Worm (Caenorhabditis elegans) whole organism, young adult: ENCODE measurements around the gene cox-11.

Source experiments
- B0019.2 ChIP-seq: fragments of 200-800 bp; sonication (Bioruptor generic); conservative IDR thresholded peaks from 2 replicates; pipeline ENCODE4 v1.3.6; 2022; ENCODE audit warnings: missing genetic modification reagents, missing genetic modification characterization, missing compliant biosample characterization
- B0035.1 ChIP-seq: sonication (generic microtip); optimal IDR thresholded peaks from 2 replicates; lab custom pipeline; 2016; ENCODE audit warnings: missing genetic modification characterization, mild to moderate bottlenecking, missing compliant biosample characterization, missing genotype, missing genetic modification reagents
- B0261.1 ChIP-seq: sonication (generic microtip); optimal IDR thresholded peaks from 2 replicates; lab custom pipeline; 2016; ENCODE audit warnings: mild to moderate bottlenecking, missing genetic modification characterization, moderate library complexity, missing compliant biosample characterization
- B0336.3 ChIP-seq: fragments of 200-800 bp; sonication (Bioruptor generic); IDR thresholded peaks from 2 replicates; pipeline ENCODE4 v1.3.6; 2022; ENCODE audit warnings: missing genetic modification characterization, missing compliant biosample characterization
- F10E7.11 ChIP-seq: sonication (generic microtip); optimal IDR thresholded peaks from 2 replicates; lab custom pipeline; 2017; ENCODE audit warnings: mild to moderate bottlenecking, missing genetic modification characterization, moderate library complexity, missing compliant biosample characterization
- F22D6.2 ChIP-seq: sonication (generic microtip); optimal IDR thresholded peaks from 2 replicates; lab custom pipeline; 2016; ENCODE audit warnings: mild to moderate bottlenecking, missing genetic modification characterization, missing compliant biosample characterization
- F23B12.7 ChIP-seq: sonication (generic microtip); optimal IDR thresholded peaks from 2 replicates; lab custom pipeline; 2017; ENCODE audit warnings: missing genetic modification characterization, mild to moderate bottlenecking, missing compliant biosample characterization, antibody characterized with exemption, moderate library complexity; ENCODE audit not compliant: insufficient read depth
- F52B5.7 ChIP-seq: sonication (generic microtip); optimal IDR thresholded peaks from 2 replicates; lab custom pipeline; 2016; ENCODE audit warnings: mild to moderate bottlenecking, missing genetic modification characterization, missing compliant biosample characterization
- Y53G8AR.9 ChIP-seq: fragments of 200-800 bp; sonication (Bioruptor generic); conservative IDR thresholded peaks from 2 replicates; pipeline ENCODE4 v1.3.6; 2022; ENCODE audit warnings: missing genetic modification reagents, missing genetic modification characterization, missing compliant biosample characterization
- aptf-2 ChIP-seq: fragments of 200-800 bp; sonication (Bioruptor generic); conservative IDR thresholded peaks from 2 replicates; pipeline ENCODE4 v1.3.6; 2022; ENCODE audit warnings: missing genetic modification reagents, missing genetic modification characterization, missing compliant biosample characterization
- aptf-3 ChIP-seq: fragments of 200-800 bp; sonication (Bioruptor generic); IDR thresholded peaks from 2 replicates; pipeline ENCODE4 v1.3.6; 2022; ENCODE audit warnings: missing genetic modification characterization, missing compliant biosample characterization
- attf-3 ChIP-seq: fragments of 200-800 bp; sonication (Bioruptor generic); conservative IDR thresholded peaks from 2 replicates; pipeline ENCODE4 v1.3.6; 2022; ENCODE audit warnings: missing genetic modification reagents, missing genetic modification characterization, missing compliant biosample characterization
- attf-6 ChIP-seq: fragments of 200-800 bp; sonication (Bioruptor generic); IDR thresholded peaks from 2 replicates; pipeline ENCODE4 v1.3.6; 2022; ENCODE audit warnings: missing genetic modification reagents, missing genetic modification characterization, missing compliant biosample characterization
- ccch-3 ChIP-seq: fragments of 200-800 bp; sonication (Bioruptor generic); optimal IDR thresholded peaks from 2 replicates; lab custom pipeline; 2018; ENCODE audit warnings: mild to moderate bottlenecking, missing genetic modification characterization, missing compliant biosample characterization
- efl-1 ChIP-seq: fragments of 150-350 bp; optimal IDR thresholded peaks from 2 replicates; lab custom pipeline; 2014; ENCODE audit warnings: missing biosample characterization, missing genetic modification reagents, missing genetic modification characterization
- egl-18 ChIP-seq: fragments of 200-800 bp; sonication (Bioruptor generic); IDR thresholded peaks from 2 replicates; pipeline ENCODE4 v1.3.6; 2022; ENCODE audit warnings: missing genetic modification reagents, missing genetic modification characterization, missing compliant biosample characterization
- egl-44 ChIP-seq: fragments of 200-800 bp; sonication (Bioruptor generic); IDR thresholded peaks from 2 replicates; pipeline ENCODE4 v1.3.6; 2022; ENCODE audit warnings: missing genetic modification reagents, missing genetic modification characterization, missing compliant biosample characterization
- fkh-3 ChIP-seq: sonication (generic microtip); optimal IDR thresholded peaks from 2 replicates; lab custom pipeline; 2016; ENCODE audit warnings: mild to moderate bottlenecking, missing genetic modification characterization, missing compliant biosample characterization
- hmg-1.2 ChIP-seq: fragments of 200-800 bp; sonication (Bioruptor generic); IDR thresholded peaks from 2 replicates; pipeline ENCODE4 v1.3.6; 2022; ENCODE audit warnings: missing genetic modification reagents, missing genetic modification characterization, missing compliant biosample characterization
- hsf-1 ChIP-seq: fragments of 200-800 bp; sonication (Bioruptor generic); IDR thresholded peaks from 2 replicates; pipeline ENCODE4 v1.3.6; 2022; ENCODE audit warnings: missing genetic modification reagents, missing genetic modification characterization, missing compliant biosample characterization
- let-526 ChIP-seq: fragments of 200-800 bp; sonication (Bioruptor generic); IDR thresholded peaks from 2 replicates; pipeline ENCODE4 v1.3.6; 2022; ENCODE audit warnings: missing genetic modification reagents, missing genetic modification characterization, missing compliant biosample characterization
- lin-35 ChIP-seq, 3 experiments: fragments of 150-350 bp in 2 of 3; sonication (generic microtip) in 1 of 3; optimal IDR thresholded peaks; 2 replicates each; lab custom pipeline; 2014 to 2018; ENCODE audit warnings: missing biosample characterization in 3 of 3, missing genetic modification characterization in 3 of 3, missing genetic modification reagents in 3 of 3
- lin-40 ChIP-seq: sonication (generic microtip); optimal IDR thresholded peaks from 2 replicates; lab custom pipeline; 2016; ENCODE audit warnings: missing genetic modification characterization, mild to moderate bottlenecking, missing compliant biosample characterization, missing genotype, missing genetic modification reagents
- lin-54 ChIP-seq: fragments of 200-800 bp; sonication (Bioruptor generic); optimal IDR thresholded peaks from 2 replicates; lab custom pipeline; 2018; ENCODE audit warnings: mild to moderate bottlenecking, missing genetic modification characterization, missing compliant biosample characterization
- lsy-27 ChIP-seq: sonication (generic microtip); optimal IDR thresholded peaks from 2 replicates; lab custom pipeline; 2017; ENCODE audit warnings: missing genetic modification characterization, mild to moderate bottlenecking, missing compliant biosample characterization, antibody characterized with exemption, missing genotype, borderline replicate concordance; ENCODE audit not compliant: insufficient read depth
- madf-10 ChIP-seq: sonication (generic microtip); optimal IDR thresholded peaks from 2 replicates; lab custom pipeline; 2016; ENCODE audit warnings: mild to moderate bottlenecking, missing genetic modification characterization, missing compliant biosample characterization
- madf-8 ChIP-seq: fragments of 200-800 bp; sonication (Bioruptor generic); conservative IDR thresholded peaks from 2 replicates; pipeline ENCODE4 v1.3.6; 2022; ENCODE audit warnings: missing genetic modification reagents, missing genetic modification characterization, missing compliant biosample characterization
- mcd-1 ChIP-seq: fragments of 200-800 bp; sonication (Bioruptor generic); IDR thresholded peaks from 2 replicates; pipeline ENCODE4 v1.3.6; 2022; ENCODE audit warnings: missing genetic modification reagents, missing genetic modification characterization, missing compliant biosample characterization
- mxl-1 ChIP-seq: sonication (generic microtip); optimal IDR thresholded peaks from 2 replicates; lab custom pipeline; 2016; ENCODE audit warnings: missing genetic modification characterization, missing compliant biosample characterization
- nhr-27 ChIP-seq: fragments of 200-800 bp; sonication (Bioruptor generic); optimal IDR thresholded peaks from 2 replicates; lab custom pipeline; 2018; ENCODE audit warnings: mild to moderate bottlenecking, missing genetic modification characterization, moderate library complexity, missing compliant biosample characterization
- rcor-1 ChIP-seq: fragments of 200-800 bp; sonication (Bioruptor generic); IDR thresholded peaks from 2 replicates; pipeline ENCODE4 v1.3.6; 2022; ENCODE audit warnings: missing genetic modification reagents, missing genetic modification characterization, missing compliant biosample characterization
- repo-1 ChIP-seq: sonication (generic microtip); optimal IDR thresholded peaks from 2 replicates; lab custom pipeline; 2017; ENCODE audit warnings: mild to moderate bottlenecking, missing genetic modification characterization, missing compliant biosample characterization
- rpc-1 ChIP-seq, 2 experiments: fragments of 150-350 bp in 1 of 2; sonication (generic microtip) in 1 of 2; optimal IDR thresholded peaks; 2 replicates each; lab custom pipeline; 2014 to 2018; ENCODE audit warnings: missing biosample characterization in 1 of 2, missing genetic modification characterization in 1 of 2, missing genetic modification reagents in 1 of 2, missing genotype in 1 of 2
- sdz-38 ChIP-seq: sonication (generic microtip); optimal IDR thresholded peaks from 2 replicates; lab custom pipeline; 2016; ENCODE audit warnings: missing genotype, missing genetic modification characterization, missing compliant biosample characterization
- sea-2 ChIP-seq: fragments of 200-800 bp; sonication (Bioruptor generic); IDR thresholded peaks from 2 replicates; pipeline ENCODE4 v1.3.6; 2022; ENCODE audit warnings: missing genetic modification characterization, missing compliant biosample characterization
- sptf-2 ChIP-seq: fragments of 200-800 bp; sonication (Bioruptor generic); optimal IDR thresholded peaks from 2 replicates; lab custom pipeline; 2018; ENCODE audit warnings: mild to moderate bottlenecking, missing genetic modification characterization, missing compliant biosample characterization
- unc-62 ChIP-seq: fragments of 150-350 bp; optimal IDR thresholded peaks from 2 replicates; lab custom pipeline; 2014; ENCODE audit warnings: missing biosample characterization, missing genetic modification reagents, missing genetic modification characterization
- zim-3 ChIP-seq: sonication (generic microtip); optimal IDR thresholded peaks from 2 replicates; lab custom pipeline; 2017; ENCODE audit warnings: mild to moderate bottlenecking, missing genetic modification characterization, moderate library complexity, missing compliant biosample characterization
- ztf-22 ChIP-seq: fragments of 200-800 bp; sonication (Bioruptor generic); optimal IDR thresholded peaks from 2 replicates; lab custom pipeline; 2018; ENCODE audit warnings: mild to moderate bottlenecking, missing genetic modification characterization, moderate library complexity, missing compliant biosample characterization
- ztf-25 ChIP-seq: fragments of 200-800 bp; sonication (Bioruptor generic); IDR thresholded peaks from 2 replicates; pipeline ENCODE4 v1.3.6; 2022; ENCODE audit warnings: missing genetic modification reagents, missing genetic modification characterization, missing compliant biosample characterization
- ztf-26 ChIP-seq: sonication (generic microtip); optimal IDR thresholded peaks from 2 replicates; lab custom pipeline; 2017; ENCODE audit warnings: missing genetic modification characterization, missing compliant biosample characterization

cox-11 gene

DNA sequence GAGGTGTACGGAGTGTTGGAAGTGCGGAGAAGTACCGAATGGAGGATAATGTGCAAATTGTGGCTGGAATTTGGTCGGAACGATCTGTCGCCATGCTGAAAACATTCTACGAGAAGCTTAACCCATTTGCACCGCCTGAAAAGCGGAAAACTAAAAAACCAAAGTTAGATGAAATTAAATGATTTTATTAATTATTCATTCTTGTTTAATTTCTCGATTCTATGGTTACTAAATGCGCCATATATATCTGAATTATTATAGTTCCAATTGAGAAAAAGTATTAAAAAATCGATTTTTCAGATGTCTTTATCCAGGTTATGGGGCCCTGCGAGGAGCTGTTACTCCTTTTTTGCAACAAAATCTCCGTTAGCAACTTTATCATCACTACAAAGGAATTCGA is at the start of gene cox-11:
cox-11 (plus strand) TSS at position 301 of the 400 bp plus-strand sequence.
- TF ChIP-seq mxl-1 (tag; lab: Kevin White, UChicago) (no peak), lin-40 (tag; lab: Kevin White, UChicago) (no peak), hsf-1 (GFP tag; lab: Robert Waterston, UW) (no peak)

DNA sequence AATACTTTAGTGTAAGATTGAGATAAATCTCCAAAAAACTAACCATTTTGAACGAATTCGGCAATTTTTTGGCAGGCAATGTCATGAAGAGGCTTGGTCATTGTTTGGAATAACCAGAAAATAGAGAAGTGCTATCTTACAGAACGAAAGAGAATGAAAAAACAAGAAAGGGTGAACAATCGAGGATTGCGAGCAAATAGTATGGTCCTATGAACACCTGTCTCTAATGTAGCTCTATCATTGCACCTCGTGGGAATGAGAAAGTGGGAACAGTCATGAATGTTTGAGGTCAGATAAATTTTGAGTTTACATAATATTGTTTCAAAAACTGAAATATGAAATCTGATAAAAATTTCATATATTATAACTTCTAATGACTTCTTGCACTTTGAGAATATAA is 46.8 kb upstream of the cox-11 start, which contains the start of gene C48D1.1:
C48D1.1 (minus strand) TSS at position 101 of the 400 bp plus-strand sequence.
- TF ChIP-seq attf-3 (GFP tag; lab: Robert Waterston, UW): no peak
- no peak for TF ChIP-seq sea-2 (GFP tag; lab: Robert Waterston, UW)
- no peak for TF ChIP-seq egl-18 (GFP tag; lab: Robert Waterston, UW)
- TF ChIP-seq Y53G8AR.9 (GFP tag; lab: Robert Waterston, UW): no peak
- no peak for TF ChIP-seq F23B12.7 (tag; lab: Kevin White, UChicago)
- no peak for TF ChIP-seq let-526 (GFP tag; lab: Robert Waterston, UW)
- no peak for TF ChIP-seq ztf-22 (GFP tag; lab: Kevin White, UChicago)
- no peak for TF ChIP-seq fkh-3 (tag; lab: Kevin White, UChicago)
- no peak for TF ChIP-seq lin-35 (GFP tag; optimal IDR thresholded peaks at IDR 0.05; lab: Kevin White, UChicago)
- TF ChIP-seq ztf-26 (tag; lab: Kevin White, UChicago): no peak
- TF ChIP-seq repo-1 (tag; lab: Kevin White, UChicago): no peak

- TF ChIP-seq B0261.1 (tag; lab: Kevin White, UChicago): no peak
- no peak for TF ChIP-seq lsy-27 (tag; lab: Kevin White, UChicago)
- TF ChIP-seq aptf-3 (GFP tag; lab: Robert Waterston, UW): no peak
- no peak for TF ChIP-seq rpc-1 (optimal IDR thresholded peaks at IDR 0.05; lab: Kevin White, UChicago)
- no peak for TF ChIP-seq rpc-1 (tag; optimal IDR thresholded peaks at IDR 0.05; lab: Kevin White, UChicago)
- TF ChIP-seq madf-10: no peak
- TF ChIP-seq ztf-25: no peak
- no peak for TF ChIP-seq lin-54 (GFP tag; lab: Kevin White, UChicago)
- no peak for TF ChIP-seq egl-44 (GFP tag; lab: Robert Waterston, UW)
- TF ChIP-seq egl-18 (GFP tag; lab: Robert Waterston, UW): no peak
- TF ChIP-seq F23B12.7 (tag; lab: Kevin White, UChicago): no peak
- no peak for TF ChIP-seq F10E7.11
- TF ChIP-seq aptf-2 (GFP tag; lab: Robert Waterston, UW): no peak
- no peak for TF ChIP-seq unc-62 (GFP tag; lab: Kevin White, UChicago)
- TF ChIP-seq B0019.2 (GFP tag; lab: Robert Waterston, UW): no peak
- no peak for TF ChIP-seq rcor-1 (GFP tag; lab: Robert Waterston, UW)
- no peak for TF ChIP-seq zim-3
- no peak for TF ChIP-seq attf-6 (GFP tag; lab: Robert Waterston, UW)
- TF ChIP-seq, all 124 proteins: peak for 0
Observed at ce11 chrIV:13204037-13204436, 40.1 kb upstream of the cox-11 start, which contains the start of gene ced-3. TSS of gene ced-3 (minus strand) at chrIV:13204137.

- TF ChIP-seq madf-8 (no peak), B0336.3 (GFP tag; lab: Robert Waterston, UW) (no peak), sdz-38 (tag; lab: Kevin White, UChicago) (no peak), B0035.1 (tag; lab: Kevin White, UChicago) (no peak), efl-1 (GFP tag; lab: Kevin White, UChicago) (peak; percentile 26), ccch-3 (no peak), F22D6.2 (tag; lab: Kevin White, UChicago) (no peak), mcd-1 (GFP tag; lab: Robert Waterston, UW) (peak; percentile 74), attf-6 (GFP tag; lab: Robert Waterston, UW) (no peak), hmg-1.2 (GFP tag; lab: Robert Waterston, UW) (no peak), nhr-27 (tag; lab: Kevin White, UChicago) (no peak), sptf-2 (GFP tag; lab: Kevin White, UChicago) (no peak), fkh-3 (tag; lab: Kevin White, UChicago) (no peak), F52B5.7 (tag; lab: Kevin White, UChicago) (no peak)
Observed at ce11 chrIV:13205891-13206290, 38.2 kb upstream of the cox-11 start.
